Fruit fly (Drosophila melanogaster) whole organism, adult: Measurements from ENCODE around the gene Cpr78Cb.

ENCODE experiments used
- CG12768 ChIP-seq: fragments of 200-800 bp; sonication (Bioruptor generic); optimal IDR thresholded peaks from 2 replicates; lab custom pipeline; 2017; ENCODE audit warnings: missing biosample characterization, missing genetic modification characterization, mild to moderate bottlenecking, moderate library complexity, missing genetic modification reagents
- cic ChIP-seq: fragments of 200-800 bp; sonication (Bioruptor generic); optimal IDR thresholded peaks from 2 replicates; lab custom pipeline; 2017; ENCODE audit warnings: missing biosample characterization, mild to moderate bottlenecking, missing genetic modification characterization, moderate library complexity
- ovo ChIP-seq: fragments of 200-800 bp; sonication (Bioruptor generic); optimal IDR thresholded peaks from 2 replicates; lab custom pipeline; 2016; ENCODE audit warnings: missing biosample characterization, missing genetic modification characterization
- tj ChIP-seq: fragments of 200-800 bp; sonication (Bioruptor generic); optimal IDR thresholded peaks from 3 replicates; lab custom pipeline; 2017; ENCODE audit warnings: missing biosample characterization, mild to moderate bottlenecking, missing genetic modification characterization, moderate library complexity
- toe ChIP-seq: fragments of 200-800 bp; sonication (Bioruptor generic); optimal IDR thresholded peaks from 2 replicates; lab custom pipeline; 2016; ENCODE audit warnings: missing biosample characterization, missing genetic modification characterization

DNA sequence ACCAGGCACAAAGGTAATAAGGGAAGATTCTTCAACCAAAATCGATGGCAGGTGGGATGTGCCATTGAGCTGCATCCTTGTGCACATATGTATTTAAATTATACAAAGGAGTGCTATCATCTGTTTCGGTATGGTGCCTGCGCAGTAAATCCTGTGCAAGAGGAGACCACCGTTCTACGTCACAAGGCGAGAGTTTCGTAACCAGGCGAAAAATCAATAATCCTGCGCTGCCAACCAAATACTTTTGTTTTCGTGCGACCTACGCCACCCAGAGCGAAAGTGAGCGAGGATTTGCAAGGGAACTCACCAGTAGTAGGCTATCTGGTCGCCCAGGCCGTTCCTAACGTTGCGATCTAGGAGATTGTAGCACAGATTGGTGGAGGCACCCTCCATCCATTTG is 15.1 kb upstream of the Cpr78Cb start:
- TF ChIP-seq CG12768 (GFP tag; lab: Kevin White, UChicago) = no peak
- no peak for TF ChIP-seq toe (GFP tag; lab: Kevin White, UChicago)
- no peak for TF ChIP-seq cic
- TF ChIP-seq tj (GFP tag; lab: Kevin White, UChicago) = no peak
- no peak for TF ChIP-seq ovo
